Worm (Caenorhabditis elegans): Measurements from ENCODE around the gene pccb-1.

ce11 chrX:3135186-3135585 is 45.8 kb downstream of the pccb-1 start, which contains the start of gene K10B3.1:
- no peak for TF ChIP-seq ama-1 (optimal IDR thresholded peaks at IDR 0.05)
- TF ChIP-seq lim-7 (GFP tag; IDR thresholded peaks at IDR 0.05) = no peak
- no peak for TF ChIP-seq dve-1 (tag; optimal IDR thresholded peaks at IDR 0.05; ENCODE audit: insufficient read depth)
- no peak for TF ChIP-seq snpc-4 (tag; optimal IDR thresholded peaks at IDR 0.05)
- TF ChIP-seq madf-5 (GFP tag; IDR thresholded peaks at IDR 0.05) = no peak
- TF ChIP-seq lin-29 (GFP tag; IDR thresholded peaks at IDR 0.05) = no peak
- no peak for TF ChIP-seq aha-1 (tag)
- no peak for TF ChIP-seq arid-1 (GFP tag; conservative IDR thresholded peaks at IDR 0.05)
